Worm (Caenorhabditis elegans) whole organism, L2 larva: ENCODE measurements around the gene B0303.4.

Source experiments
- ZK546.5 ChIP-seq: sonication (generic microtip); optimal IDR thresholded peaks from 2 replicates; lab custom pipeline; 2017; ENCODE audit warnings: missing biosample characterization, missing genetic modification characterization
- ceh-82 ChIP-seq: fragments of 150-350 bp; optimal IDR thresholded peaks from 2 replicates; lab custom pipeline; 2014; ENCODE audit warnings: missing biosample characterization, missing genetic modification characterization
- mbf-1 ChIP-seq: sonication (generic microtip); optimal IDR thresholded peaks from 2 replicates; lab custom pipeline; 2017; ENCODE audit warnings: missing biosample characterization, missing genetic modification characterization
- nhr-11 ChIP-seq: fragments of 150-350 bp; optimal IDR thresholded peaks from 2 replicates; lab custom pipeline; 2014; ENCODE audit warnings: missing biosample characterization, missing genetic modification characterization
- nhr-12 ChIP-seq: fragments of 150-350 bp; optimal IDR thresholded peaks from 2 replicates; lab custom pipeline; 2014; ENCODE audit warnings: missing biosample characterization, missing genetic modification characterization
- nhr-129 ChIP-seq: fragments of 150-350 bp; optimal IDR thresholded peaks from 2 replicates; lab custom pipeline; 2014; ENCODE audit warnings: missing biosample characterization, missing genetic modification characterization
- nhr-237 ChIP-seq: fragments of 150-350 bp; optimal IDR thresholded peaks from 2 replicates; lab custom pipeline; 2014; ENCODE audit warnings: missing biosample characterization, missing genetic modification characterization
- nhr-77 ChIP-seq: fragments of 150-350 bp; optimal IDR thresholded peaks from 2 replicates; lab custom pipeline; 2014; ENCODE audit warnings: missing biosample characterization, missing genetic modification characterization
- sem-4 ChIP-seq: fragments of 150-350 bp; optimal IDR thresholded peaks from 2 replicates; lab custom pipeline; 2014; ENCODE audit warnings: missing biosample characterization, missing genetic modification reagents, missing genetic modification characterization
- unc-62 ChIP-seq: fragments of 150-350 bp; optimal IDR thresholded peaks from 2 replicates; lab custom pipeline; 2014; ENCODE audit warnings: missing biosample characterization, missing genetic modification reagents, missing genetic modification characterization
- zag-1 ChIP-seq: fragments of 150-350 bp; optimal IDR thresholded peaks from 2 replicates; lab custom pipeline; 2014; ENCODE audit warnings: missing biosample characterization, missing genetic modification characterization

- TF ChIP-seq nhr-12 (no peak), unc-62 (no peak), nhr-129 (tag; lab: Kevin White, UChicago) (peak; percentile 80), sem-4 (tag; lab: Kevin White, UChicago) (no peak), nhr-77 (tag; lab: Kevin White, UChicago) (no peak), zag-1 (no peak), ZK546.5 (tag; lab: Kevin White, UChicago) (no peak), nhr-11 (no peak), nhr-237 (tag; lab: Kevin White, UChicago) (no peak), mbf-1 (tag; lab: Kevin White, UChicago) (no peak), ceh-82 (tag; lab: Kevin White, UChicago) (no peak)
These were observed 36.7 kb upstream of the B0303.4 start for ce11 chrIII:8652922-8653321.
